Worm (Caenorhabditis elegans) whole organism, young adult: ENCODE measurements around the gene F13H10.1.

Source experiments
- F39B2.1 ChIP-seq: fragments of 200-800 bp; sonication (Bioruptor generic); IDR thresholded peaks from 2 replicates; pipeline ENCODE4 v1.3.6; 2022; ENCODE audit warnings: missing genetic modification reagents, missing genetic modification characterization, missing compliant biosample characterization
- ama-1 ChIP-seq, 3 experiments: fragments of 150-350 bp in 1 of 3; sonication (generic microtip) in 2 of 3; optimal IDR thresholded peaks; 2 replicates each; lab custom pipeline; 2014 to 2018; ENCODE audit warnings: missing biosample characterization in 2 of 3, missing genetic modification characterization in 2 of 3, missing genetic modification reagents in 2 of 3
- egl-44 ChIP-seq: fragments of 200-800 bp; sonication (Bioruptor generic); IDR thresholded peaks from 2 replicates; pipeline ENCODE4 v1.3.6; 2022; ENCODE audit warnings: missing genetic modification reagents, missing genetic modification characterization, missing compliant biosample characterization
- lin-35 ChIP-seq, 3 experiments: fragments of 150-350 bp in 2 of 3; sonication (generic microtip) in 1 of 3; optimal IDR thresholded peaks; 2 replicates each; lab custom pipeline; 2014 to 2018; ENCODE audit warnings: missing biosample characterization in 3 of 3, missing genetic modification characterization in 3 of 3, missing genetic modification reagents in 3 of 3
- nfya-2 ChIP-seq: fragments of 200-800 bp; sonication (Bioruptor generic); IDR thresholded peaks from 2 replicates; pipeline ENCODE4 v1.3.6; 2022; ENCODE audit warnings: missing genetic modification reagents, missing genetic modification characterization, missing compliant biosample characterization

ce11 chrIV:10957583-10958229, 46.7 kb upstream of the F13H10.1 start, which contains the start of gene Y69E1A.5:
- no peak for TF ChIP-seq lin-35 (GFP tag; optimal IDR thresholded peaks at IDR 0.05; lab: Kevin White, UChicago)
- no peak for TF ChIP-seq ama-1 (optimal IDR thresholded peaks at IDR 0.05; lab: Kevin White, UChicago)
- TF ChIP-seq ama-1 (GFP tag; optimal IDR thresholded peaks at IDR 0.05; lab: Kevin White, UChicago), result no peak
- no peak for TF ChIP-seq F39B2.1 (GFP tag; lab: Robert Waterston, UW)
- TF ChIP-seq nfya-2, result no peak
- no peak for TF ChIP-seq egl-44
